Worm (Caenorhabditis elegans): Measurements from ENCODE around the gene arl-5.

DNA sequence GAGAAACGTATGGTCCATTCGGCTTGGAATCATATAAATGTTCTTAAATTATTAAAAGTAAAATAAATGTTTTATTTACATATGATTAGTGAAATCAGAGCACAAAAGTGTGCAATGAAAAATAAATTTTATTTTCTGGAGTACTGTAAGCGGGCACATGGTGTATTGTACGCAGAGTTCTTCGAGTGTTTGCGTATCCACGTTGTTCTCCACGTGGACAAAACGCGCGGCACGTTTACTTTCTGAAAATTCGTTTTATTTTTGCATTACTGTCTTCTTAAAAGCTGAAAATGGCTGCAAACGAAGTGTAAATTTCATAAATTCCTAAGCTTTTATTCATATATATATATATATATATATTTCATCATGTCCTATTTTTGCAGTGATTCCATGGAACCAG lies 9.5 kb downstream of the arl-5 start:
- TF ChIP-seq snpc-4 (tag; optimal IDR thresholded peaks at IDR 0.05) (no peak), egl-5 (tag; optimal IDR thresholded peaks at IDR 0.05) (no peak), pqm-1 (tag; optimal IDR thresholded peaks at IDR 0.05) (no peak), fkh-10 (GFP tag; optimal IDR thresholded peaks at IDR 0.05) (no peak), nhr-23 (tag; optimal IDR thresholded peaks at IDR 0.05) (no peak), nhr-28 (tag; optimal IDR thresholded peaks at IDR 0.05) (no peak), ama-1 (optimal IDR thresholded peaks at IDR 0.05) (no peak), nhr-25 (tag; optimal IDR thresholded peaks at IDR 0.05) (no peak), zag-1 (tag; optimal IDR thresholded peaks at IDR 0.05) (no peak)
